Fruit fly (Drosophila melanogaster): Measurements from ENCODE around the gene Neos.

Neos gene

DNA sequence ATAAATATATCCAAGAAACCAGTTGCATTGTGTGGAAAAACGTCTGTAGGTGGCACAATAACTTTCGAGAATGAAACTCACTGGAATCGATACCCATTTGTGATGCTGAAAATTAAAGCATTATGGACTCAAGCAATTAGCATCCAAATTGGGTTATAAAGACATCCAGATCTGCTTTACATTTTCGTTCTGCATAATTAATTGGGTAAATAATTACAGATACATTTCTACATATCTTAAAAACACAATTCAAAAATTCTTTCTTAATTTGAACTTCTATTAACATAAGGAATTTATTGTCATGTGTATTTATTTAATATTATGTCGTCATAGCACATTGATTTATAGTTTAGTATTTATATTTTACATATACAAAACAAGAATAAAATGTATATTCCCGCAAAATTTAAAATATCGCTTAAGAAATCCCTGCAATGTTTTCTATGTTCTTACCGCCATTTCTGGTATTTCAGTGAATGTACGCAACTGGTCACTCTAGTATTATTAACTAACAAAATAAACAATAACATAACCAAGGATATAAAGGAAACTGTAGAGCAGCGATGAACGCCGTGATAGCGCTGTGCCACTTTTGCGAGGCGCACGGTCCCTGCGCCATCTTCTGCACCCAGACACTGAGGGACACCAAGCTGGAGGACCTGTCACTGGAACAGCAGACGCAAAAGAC is 3.2 kb upstream of the Neos start, which contains the start of the genes CG14829 and BHD (continued):
- TF ChIP-seq PHDP (tag; optimal IDR thresholded peaks at IDR 0.05) (no peak), eyg (GFP tag; optimal IDR thresholded peaks at IDR 0.05) (no peak), bsh (GFP tag; optimal IDR thresholded peaks at IDR 0.05) (no peak), Ada2b (GFP tag; IDR thresholded peaks at IDR 0.05) (no peak), Dfd (GFP tag; optimal IDR thresholded peaks at IDR 0.05) (no peak), BEAF-32 (GFP tag; optimal IDR thresholded peaks at IDR 0.05) (peak; percentile 42), CG15011 (GFP tag; optimal IDR thresholded peaks at IDR 0.05) (no peak), CG10565 (GFP tag; optimal IDR thresholded peaks at IDR 0.05) (no peak), CkIIα-i1 (GFP tag; IDR thresholded peaks at IDR 0.05) (no peak), dati (GFP tag; IDR thresholded peaks at IDR 0.05) (no peak), Dp (GFP tag; optimal IDR thresholded peaks at IDR 0.05) (peak; percentile 63), H2.0 (GFP tag; IDR thresholded peaks at IDR 0.05) (no peak), CG4282 (GFP tag; optimal IDR thresholded peaks at IDR 0.05) (no peak), fd96Cb (tag; optimal IDR thresholded peaks at IDR 0.05) (no peak), Ptx1 (GFP tag; IDR thresholded peaks at IDR 0.05) (no peak), Bdp1 (GFP tag; optimal IDR thresholded peaks at IDR 0.05) (no peak), C15 (GFP tag; IDR thresholded peaks at IDR 0.05) (no peak), CG10267 (tag; optimal IDR thresholded peaks at IDR 0.05) (peak; percentile 40), CG6654 (GFP tag; optimal IDR thresholded peaks at IDR 0.05) (no peak), vfl (GFP tag; optimal IDR thresholded peaks at IDR 0.05) (no peak), Nf-YC (tag; optimal IDR thresholded peaks at IDR 0.05) (no peak), Mad (GFP tag; optimal IDR thresholded peaks at IDR 0.05) (no peak), Trl (optimal IDR thresholded peaks at IDR 0.05) (no peak), Trl (GFP tag; optimal IDR thresholded peaks at IDR 0.05) (no peak), cato (GFP tag; optimal IDR thresholded peaks at IDR 0.05; ENCODE audit: borderline replicate concordance) (no peak), CG2889 (GFP tag; IDR thresholded peaks at IDR 0.05) (no peak), nerfin-2 (GFP tag; IDR thresholded peaks at IDR 0.05; ENCODE audit: partially characterized antibody) (no peak), Xrp1 (GFP tag; IDR thresholded peaks at IDR 0.05) (no peak), ap (GFP tag; IDR thresholded peaks at IDR 0.05) (no peak), CG3838 (GFP tag; optimal IDR thresholded peaks at IDR 0.05) (no peak), phol (tag; optimal IDR thresholded peaks at IDR 0.05) (no peak), unc-4 (GFP tag; IDR thresholded peaks at IDR 0.05; ENCODE audit: partially characterized antibody) (0 out of 2 replicates have a peak, but pooled peaks have one; percentile 14), CG34224 (GFP tag; IDR thresholded peaks at IDR 0.05; ENCODE audit: partially characterized antibody) (no peak), Hr39 (optimal IDR thresholded peaks at IDR 0.05) (no peak), ci (GFP tag; IDR thresholded peaks at IDR 0.05) (no peak), CG2202 (tag; optimal IDR thresholded peaks at IDR 0.05) (no peak), gce (GFP tag; IDR thresholded peaks at IDR 0.05) (no peak), knrl (GFP tag; IDR thresholded peaks at IDR 0.05; ENCODE audit: partially characterized antibody) (no peak), sens (GFP tag) (peak; percentile 29), ham (GFP tag; IDR thresholded peaks at IDR 0.05) (no peak), zf30C (GFP tag; optimal IDR thresholded peaks at IDR 0.05) (no peak), CG17385 (GFP tag; optimal IDR thresholded peaks at IDR 0.05) (no peak), pfk (GFP tag; optimal IDR thresholded peaks at IDR 0.05) (no peak), CG3163 (GFP tag; optimal IDR thresholded peaks at IDR 0.05) (no peak), CG31441 (GFP tag; IDR thresholded peaks at IDR 0.05) (no peak), Side (GFP tag; optimal IDR thresholded peaks at IDR 0.05) (no peak), CG17912 (GFP tag; optimal IDR thresholded peaks at IDR 0.05) (no peak), crp (GFP tag; optimal IDR thresholded peaks at IDR 0.05) (no peak), CG1792 (GFP tag; optimal IDR thresholded peaks at IDR 0.05) (no peak), HLH54F (GFP tag; optimal IDR thresholded peaks at IDR 0.05) (no peak), ase (GFP tag; IDR thresholded peaks at IDR 0.05) (no peak), peb (GFP tag; IDR thresholded peaks at IDR 0.05) (no peak)

Measured in whole organism, embryonic.